Worm (Caenorhabditis elegans) whole organism, L1 larva: ENCODE data around the gene ZC449.8.

Experiments used
- C04F5.9 ChIP-seq: sonication (generic microtip); optimal IDR thresholded peaks from 2 replicates; lab custom pipeline; 2016; ENCODE audit warnings: missing genetic modification characterization, missing compliant biosample characterization
- Y116A8C.19 ChIP-seq: sonication (generic microtip); optimal IDR thresholded peaks from 2 replicates; lab custom pipeline; 2016; ENCODE audit warnings: missing compliant biosample characterization, missing genetic modification characterization, borderline replicate concordance
- alr-1 ChIP-seq: fragments of 200-800 bp; sonication (Bioruptor generic); optimal IDR thresholded peaks from 2 replicates; lab custom pipeline; 2018; ENCODE audit warnings: borderline replicate concordance, mild to moderate bottlenecking, missing genetic modification characterization, missing compliant biosample characterization
- blmp-1 ChIP-seq: fragments of 150-350 bp; optimal IDR thresholded peaks from 2 replicates; lab custom pipeline; 2014; ENCODE audit warnings: missing biosample characterization, missing genetic modification characterization
- ceh-88 ChIP-seq: fragments of 200-800 bp; sonication (Bioruptor generic); IDR thresholded peaks from 2 replicates; pipeline ENCODE4 v1.3.6; 2022; ENCODE audit warnings: missing genetic modification characterization, missing compliant biosample characterization
- ceh-90 ChIP-seq: sonication (generic microtip); optimal IDR thresholded peaks from 2 replicates; lab custom pipeline; 2016; ENCODE audit warnings: missing genetic modification characterization, missing compliant biosample characterization
- dpl-1 ChIP-seq, 3 experiments: fragments of 150-350 bp in 2 of 3; sonication (generic microtip) in 1 of 3; optimal IDR thresholded peaks; 2 replicates each; lab custom pipeline; 2014 to 2017; ENCODE audit warnings: missing biosample characterization in 3 of 3, missing genetic modification characterization in 3 of 3, missing genetic modification reagents in 3 of 3
- efl-1 ChIP-seq, 4 experiments: fragments of 150-350 bp; optimal IDR thresholded peaks in 3 of 4; peaks in 1 of 4; 1 replicate in 1 of 4; 2 replicates in 3 of 4; lab custom pipeline; 2014; ENCODE audit warnings: missing biosample characterization in 2 of 4, missing genetic modification characterization in 2 of 4, missing genetic modification reagents in 2 of 4
- egl-27 ChIP-seq, 2 experiments: fragments of 150-350 bp in 1 of 2; sonication (generic microtip); optimal IDR thresholded peaks; 3 replicates each; lab custom pipeline; 2017 to 2018; ENCODE audit warnings: missing biosample characterization in 2 of 2, missing genetic modification characterization in 2 of 2, missing genetic modification reagents in 2 of 2
- elt-3 ChIP-seq, 6 experiments: fragments of 150-350 bp in 1 of 6; sonication (generic microtip); optimal IDR thresholded peaks; 2 replicates each; lab custom pipeline; 2017 to 2018; ENCODE audit warnings: missing biosample characterization in 6 of 6, missing genetic modification characterization in 6 of 6, inconsistent platforms in 1 of 6
- fkh-10 ChIP-seq: sonication (generic microtip); optimal IDR thresholded peaks from 2 replicates; lab custom pipeline; 2017; ENCODE audit warnings: missing biosample characterization, missing genetic modification reagents, missing genetic modification characterization
- fkh-4 ChIP-seq: sonication (generic microtip); optimal IDR thresholded peaks from 2 replicates; lab custom pipeline; 2016; ENCODE audit warnings: missing compliant biosample characterization, missing genetic modification characterization, borderline replicate concordance
- fkh-8 ChIP-seq: sonication (generic microtip); optimal IDR thresholded peaks from 2 replicates; lab custom pipeline; 2016; ENCODE audit warnings: mild to moderate bottlenecking, missing genetic modification characterization, missing compliant biosample characterization
- fos-1 ChIP-seq: fragments of 150-350 bp; optimal IDR thresholded peaks from 2 replicates; lab custom pipeline; 2014; ENCODE audit warnings: missing biosample characterization, missing genetic modification characterization
- hlh-4 ChIP-seq: sonication (generic microtip); optimal IDR thresholded peaks from 2 replicates; lab custom pipeline; 2016; ENCODE audit warnings: mild to moderate bottlenecking, missing genetic modification characterization, missing compliant biosample characterization
- hpl-2 ChIP-seq: fragments of 150-350 bp; optimal IDR thresholded peaks from 2 replicates; lab custom pipeline; 2014; ENCODE audit warnings: missing biosample characterization, missing genetic modification reagents, missing genetic modification characterization
- irx-1 ChIP-seq: sonication (generic microtip); optimal IDR thresholded peaks from 2 replicates; lab custom pipeline; 2016; ENCODE audit warnings: missing genetic modification characterization, missing compliant biosample characterization
- lin-13 ChIP-seq: fragments of 150-350 bp; optimal IDR thresholded peaks from 2 replicates; lab custom pipeline; 2014; ENCODE audit warnings: missing biosample characterization, missing genetic modification reagents, missing genetic modification characterization
- lin-39 ChIP-seq: fragments of 150-350 bp; optimal IDR thresholded peaks from 2 replicates; lab custom pipeline; 2014; ENCODE audit warnings: missing biosample characterization, missing genetic modification reagents, missing genetic modification characterization
- lir-3 ChIP-seq: sonication (generic microtip); optimal IDR thresholded peaks from 2 replicates; lab custom pipeline; 2016; ENCODE audit warnings: mild to moderate bottlenecking, missing genetic modification characterization, moderate library complexity, missing compliant biosample characterization; ENCODE audit not compliant: poor library complexity
- lsy-2 ChIP-seq, 2 experiments: fragments of 150-350 bp; optimal IDR thresholded peaks; 2 replicates each; lab custom pipeline; 2014; ENCODE audit warnings: missing biosample characterization in 2 of 2, missing genetic modification characterization in 2 of 2
- mab-9 ChIP-seq: fragments of 200-800 bp; sonication (Bioruptor generic); IDR thresholded peaks from 2 replicates; pipeline ENCODE4 v1.3.6; 2022; ENCODE audit warnings: missing genetic modification reagents, missing genetic modification characterization, missing compliant biosample characterization
- mep-1 ChIP-seq: fragments of 150-350 bp; optimal IDR thresholded peaks from 2 replicates; lab custom pipeline; 2014; ENCODE audit warnings: missing biosample characterization, missing genetic modification characterization
- nhr-20 ChIP-seq: sonication (generic microtip); optimal IDR thresholded peaks from 2 replicates; lab custom pipeline; 2016; ENCODE audit warnings: mild to moderate bottlenecking, missing genetic modification characterization, missing compliant biosample characterization
- nhr-237 ChIP-seq: fragments of 150-350 bp; optimal IDR thresholded peaks from 2 replicates; lab custom pipeline; 2014; ENCODE audit warnings: missing biosample characterization, missing genetic modification characterization
- nhr-28 ChIP-seq: fragments of 150-350 bp; optimal IDR thresholded peaks from 2 replicates; lab custom pipeline; 2014; ENCODE audit warnings: missing biosample characterization, missing genetic modification characterization
- nhr-71 ChIP-seq: sonication (generic microtip); optimal IDR thresholded peaks from 2 replicates; lab custom pipeline; 2016; ENCODE audit warnings: mild to moderate bottlenecking, missing genetic modification characterization, moderate library complexity, missing compliant biosample characterization
- nhr-76 ChIP-seq: sonication (generic microtip); optimal IDR thresholded peaks from 2 replicates; lab custom pipeline; 2017; ENCODE audit warnings: missing biosample characterization, missing genetic modification characterization
- nhr-77 ChIP-seq: fragments of 150-350 bp; optimal IDR thresholded peaks from 2 replicates; lab custom pipeline; 2014; ENCODE audit warnings: missing biosample characterization, missing genetic modification characterization
- nhr-84 ChIP-seq: sonication (generic microtip); optimal IDR thresholded peaks from 2 replicates; lab custom pipeline; 2017; ENCODE audit warnings: missing biosample characterization, missing genetic modification characterization
- nhr-85 ChIP-seq: sonication (generic microtip); peaks from one replicate; lab custom pipeline; 2016; ENCODE audit warnings: missing genetic modification characterization, inconsistent platforms, missing compliant biosample characterization
- pag-3 ChIP-seq: sonication (generic microtip); optimal IDR thresholded peaks from 2 replicates; lab custom pipeline; 2017; ENCODE audit warnings: missing genetic modification characterization, mild to moderate bottlenecking, missing compliant biosample characterization, antibody characterized with exemption, borderline replicate concordance; ENCODE audit not compliant: insufficient read depth
- rnt-1 ChIP-seq: sonication (generic microtip); optimal IDR thresholded peaks from 2 replicates; lab custom pipeline; 2016; ENCODE audit warnings: mild to moderate bottlenecking, missing genetic modification characterization, moderate library complexity, missing compliant biosample characterization
- skn-1 ChIP-seq: fragments of 150-350 bp; optimal IDR thresholded peaks from 2 replicates; lab custom pipeline; 2014; ENCODE audit warnings: missing biosample characterization, missing genetic modification characterization
- snu-23 ChIP-seq: sonication (generic microtip); optimal IDR thresholded peaks from 2 replicates; lab custom pipeline; 2016; ENCODE audit warnings: missing genetic modification characterization, missing compliant biosample characterization
- sup-37 ChIP-seq: fragments of 200-800 bp; sonication (Bioruptor generic); optimal IDR thresholded peaks from 2 replicates; lab custom pipeline; 2018; ENCODE audit warnings: mild to moderate bottlenecking, missing genetic modification characterization, missing compliant biosample characterization
- unc-30 ChIP-seq: sonication (generic microtip); optimal IDR thresholded peaks from 2 replicates; lab custom pipeline; 2017; ENCODE audit warnings: missing biosample characterization, missing genetic modification characterization
- unc-62 ChIP-seq: fragments of 150-350 bp; optimal IDR thresholded peaks from 2 replicates; lab custom pipeline; 2014; ENCODE audit warnings: missing biosample characterization, missing genetic modification reagents, missing genetic modification characterization
- unc-86 ChIP-seq: sonication (generic microtip); optimal IDR thresholded peaks from 2 replicates; lab custom pipeline; 2016; ENCODE audit warnings: missing genetic modification characterization, missing compliant biosample characterization
- vab-15 ChIP-seq: sonication (generic microtip); optimal IDR thresholded peaks from 2 replicates; lab custom pipeline; 2017; ENCODE audit warnings: missing genotype, mild to moderate bottlenecking, missing genetic modification characterization, missing compliant biosample characterization
- xbp-1 ChIP-seq: sonication (generic microtip); optimal IDR thresholded peaks from 2 replicates; lab custom pipeline; 2016; ENCODE audit warnings: missing genetic modification characterization, missing compliant biosample characterization
- zag-1 ChIP-seq: fragments of 150-350 bp; optimal IDR thresholded peaks from 2 replicates; lab custom pipeline; 2014; ENCODE audit warnings: missing biosample characterization, missing genetic modification characterization
- zip-4 ChIP-seq: fragments of 200-800 bp; sonication (Bioruptor generic); optimal IDR thresholded peaks from 2 replicates; lab custom pipeline; 2018; ENCODE audit warnings: mild to moderate bottlenecking, missing genetic modification characterization, moderate library complexity, missing compliant biosample characterization
- ztf-11 ChIP-seq, 2 experiments: sonication (generic microtip); optimal IDR thresholded peaks; 2 replicates each; lab custom pipeline; 2016 to 2017; ENCODE audit warnings: missing genetic modification characterization in 2 of 2, missing biosample characterization in 1 of 2, missing compliant biosample characterization in 1 of 2
- ztf-4 ChIP-seq: fragments of 150-350 bp; optimal IDR thresholded peaks from 2 replicates; lab custom pipeline; 2014; ENCODE audit warnings: missing biosample characterization, missing genetic modification characterization

ZC449.8 gene

ce11 chrX:4972039-4972581 lies 43.8 kb upstream of the ZC449.8 start:
- TF ChIP-seq blmp-1 (tag; lab: Kevin White, UChicago) (peak; percentile 91), nhr-85 (peak; percentile 2), xbp-1 (tag; lab: Kevin White, UChicago) (peak; percentile 20), fkh-8 (no peak), rnt-1 (peak; percentile 47), lsy-2 (tag; optimal IDR thresholded peaks at IDR 0.05; lab: Kevin White, UChicago) (peak in 1 of 2 experiments; percentile 19), dpl-1 (GFP tag; optimal IDR thresholded peaks at IDR 0.05; lab: Kevin White, UChicago) (no peak)

ce11 chrX:4974486-4974885 lies 41.4 kb upstream of the ZC449.8 start:
- TF ChIP-seq blmp-1 (tag; lab: Kevin White, UChicago) = peak; percentile 23
- TF ChIP-seq sup-37 (GFP tag; lab: Kevin White, UChicago) = no peak
- TF ChIP-seq efl-1 (optimal IDR thresholded peaks at IDR 0.05; lab: Kevin White, UChicago) = no peak
- peak in 1 of 2 experiments; percentile 28 for TF ChIP-seq efl-1 (GFP tag; optimal IDR thresholded peaks at IDR 0.05 in 1 of 2; lab: Kevin White, UChicago)

DNA sequence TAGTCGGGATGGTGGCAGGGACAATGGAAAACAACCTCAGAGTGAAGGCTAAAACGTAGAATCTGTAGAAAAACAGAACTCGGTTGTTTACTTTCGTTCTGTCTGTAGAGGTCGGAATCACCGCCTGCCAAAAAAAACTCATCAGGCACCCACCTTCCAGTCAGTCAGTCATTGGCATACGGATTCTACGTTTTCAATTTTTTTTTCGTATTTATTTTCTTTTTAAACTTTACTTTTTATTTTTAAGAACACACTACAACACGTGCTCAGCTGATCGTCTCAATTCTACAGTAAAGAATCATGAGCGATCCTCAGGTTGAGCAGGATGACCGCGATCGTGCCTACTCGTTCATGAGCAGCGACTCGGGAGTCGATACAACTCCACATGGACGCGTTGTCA lies 39.3 kb upstream of the ZC449.8 start, which contains the start of gene lfi-1:
Gene lfi-1 (plus strand): TSS at position 301 of the 400 bp plus-strand sequence.
- TF ChIP-seq nhr-20 (no peak), rnt-1 (no peak), pag-3 (tag; lab: Kevin White, UChicago) (no peak), lin-39 (tag; lab: Kevin White, UChicago) (no peak), nhr-84 (no peak), C04F5.9 (tag; lab: Kevin White, UChicago) (no peak), mab-9 (GFP tag; lab: Robert Waterston, UW) (no peak), fos-1 (tag; lab: Kevin White, UChicago) (no peak), lir-3 (no peak), ceh-88 (no peak), skn-1 (no peak), nhr-237 (no peak), Y116A8C.19 (tag; lab: Kevin White, UChicago) (no peak), mep-1 (no peak), hpl-2 (no peak), lin-13 (GFP tag; lab: Kevin White, UChicago) (no peak), nhr-77 (tag; lab: Kevin White, UChicago) (no peak), zag-1 (tag; lab: Kevin White, UChicago) (no peak), nhr-76 (no peak)

DNA sequence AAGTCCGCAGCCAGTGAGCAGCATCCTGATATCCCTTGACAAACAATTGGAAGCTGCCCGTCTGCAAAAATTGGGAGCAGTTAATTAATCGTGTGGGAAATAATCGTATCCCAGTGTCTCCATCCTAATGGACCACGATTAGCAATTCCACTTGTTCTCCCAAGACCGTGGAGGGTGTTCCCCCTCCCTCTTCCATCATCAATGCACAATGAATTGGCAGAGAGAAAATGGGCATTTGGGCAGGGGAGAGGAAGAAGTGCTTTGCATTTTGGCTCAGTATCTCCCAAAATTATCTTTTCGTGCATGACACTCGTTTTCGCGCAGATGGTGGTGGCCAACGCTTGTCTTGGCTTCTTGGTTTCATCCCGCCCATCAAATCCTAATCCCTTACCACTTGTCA lies 37.8 kb upstream of the ZC449.8 start:
- TF ChIP-seq alr-1 (tag; lab: Kevin White, UChicago) (no peak), ceh-90 (tag; lab: Kevin White, UChicago) (no peak), vab-15 (tag; lab: Kevin White, UChicago) (no peak), nhr-237 (no peak), nhr-28 (no peak), irx-1 (tag; lab: Kevin White, UChicago) (no peak), elt-3 (tag; optimal IDR thresholded peaks at IDR 0.05; lab: Kevin White, UChicago) (no peak), C04F5.9 (tag; lab: Kevin White, UChicago) (no peak), zip-4 (GFP tag; lab: Kevin White, UChicago) (no peak), hpl-2 (no peak)

ce11 chrX:4979060-4979459 lies 36.8 kb upstream of the ZC449.8 start:
- no peak for TF ChIP-seq vab-15 (tag; lab: Kevin White, UChicago)
- TF ChIP-seq Y116A8C.19 (tag; lab: Kevin White, UChicago) = no peak
- TF ChIP-seq lsy-2 (tag; optimal IDR thresholded peaks at IDR 0.05; lab: Kevin White, UChicago) = no peak
- no peak for TF ChIP-seq dpl-1 (GFP tag; optimal IDR thresholded peaks at IDR 0.05; lab: Kevin White, UChicago)
- TF ChIP-seq unc-62 (GFP tag; lab: Kevin White, UChicago) = no peak
- no peak for TF ChIP-seq hlh-4 (tag; lab: Kevin White, UChicago)
- no peak for TF ChIP-seq unc-86 (tag; lab: Kevin White, UChicago)
- TF ChIP-seq lin-13 (GFP tag; lab: Kevin White, UChicago) = no peak
- TF ChIP-seq egl-27 (tag; optimal IDR thresholded peaks at IDR 0.05; lab: Kevin White, UChicago) = no peak
- no peak for TF ChIP-seq fkh-10 (GFP tag; lab: Kevin White, UChicago)
- no peak for TF ChIP-seq ztf-4 (tag; lab: Kevin White, UChicago)
- TF ChIP-seq nhr-71 (tag; lab: Kevin White, UChicago) = no peak
- no peak for TF ChIP-seq unc-30 (tag; lab: Kevin White, UChicago)
- TF ChIP-seq fkh-4 (tag; lab: Kevin White, UChicago) = no peak
- no peak for TF ChIP-seq zag-1 (tag; lab: Kevin White, UChicago)
- no peak for TF ChIP-seq ztf-11 (tag; optimal IDR thresholded peaks at IDR 0.05; lab: Kevin White, UChicago)
- no peak for TF ChIP-seq sup-37 (GFP tag; lab: Kevin White, UChicago)
- no peak for TF ChIP-seq nhr-77 (tag; lab: Kevin White, UChicago)
- TF ChIP-seq snu-23 (GFP tag; lab: Kevin White, UChicago) = no peak
